Fruit fly (Drosophila melanogaster) whole organism, embryonic: Measurements from ENCODE around the gene CG4438.

ENCODE experiments used
- Atf-2 ChIP-seq: fragments of 200-800 bp; sonication (Bioruptor generic); optimal IDR thresholded peaks from 2 replicates; lab custom pipeline; 2016; ENCODE audit warnings: missing biosample characterization, missing genetic modification characterization
- Bgb ChIP-seq: fragments of 200-800 bp; sonication (Bioruptor generic); IDR thresholded peaks from 2 replicates; pipeline ENCODE4 v1.3.6; 2022; ENCODE audit warnings: missing biosample characterization, missing genetic modification characterization; ENCODE audit not compliant: partially characterized antibody
- CG10654 ChIP-seq: fragments of 200-800 bp; sonication (Bioruptor generic); optimal IDR thresholded peaks from 2 replicates; lab custom pipeline; 2016; ENCODE audit warnings: missing biosample characterization, missing genetic modification characterization
- CG11560 ChIP-seq: fragments of 200-800 bp; sonication (Bioruptor generic); IDR thresholded peaks from 3 replicates; pipeline ENCODE4 v1.3.6; 2022; ENCODE audit warnings: missing biosample characterization, missing genetic modification characterization
- CG11696 ChIP-seq: fragments of 200-800 bp; sonication (Bioruptor generic); IDR thresholded peaks from 2 replicates; pipeline ENCODE4 v1.3.6; 2022; ENCODE audit warnings: missing biosample characterization, missing genetic modification characterization
- CG13775 ChIP-seq: fragments of 200-800 bp; sonication (Bioruptor generic); optimal IDR thresholded peaks from 3 replicates; lab custom pipeline; 2017; ENCODE audit warnings: missing biosample characterization, mild to moderate bottlenecking, missing genetic modification characterization
- CG14710 ChIP-seq: fragments of 200-800 bp; sonication (Bioruptor generic); optimal IDR thresholded peaks from 3 replicates; lab custom pipeline; 2019; ENCODE audit warnings: missing biosample characterization, mild to moderate bottlenecking, missing genetic modification characterization, moderate library complexity
- CG15696 ChIP-seq: fragments of 200-800 bp; sonication (Bioruptor generic); optimal IDR thresholded peaks from 2 replicates; lab custom pipeline; 2019; ENCODE audit warnings: missing biosample characterization, mild to moderate bottlenecking, missing genetic modification characterization, moderate library complexity
- CG18262 ChIP-seq: fragments of 200-800 bp; optimal IDR thresholded peaks from 3 replicates; lab custom pipeline; 2019; ENCODE audit warnings: missing biosample characterization, mild to moderate bottlenecking, missing genetic modification characterization, moderate library complexity
- CG2678 ChIP-seq: fragments of 200-800 bp; sonication (Bioruptor generic); optimal IDR thresholded peaks from 3 replicates; lab custom pipeline; 2019; ENCODE audit warnings: missing biosample characterization, mild to moderate bottlenecking, missing genetic modification characterization, moderate library complexity
- CG3726 ChIP-seq: fragments of 200-800 bp; sonication (Bioruptor generic); IDR thresholded peaks from 3 replicates; pipeline ENCODE4, ENCODE4 v1.3.6; 2022; ENCODE audit warnings: missing biosample characterization, missing genetic modification characterization
- CG4282 ChIP-seq: fragments of 200-800 bp; sonication (Bioruptor generic); optimal IDR thresholded peaks from 2 replicates; lab custom pipeline; 2016; ENCODE audit warnings: missing biosample characterization, missing genetic modification characterization
- CG5245 ChIP-seq: fragments of 200-800 bp; sonication (Bioruptor generic); optimal IDR thresholded peaks from 3 replicates; lab custom pipeline; 2016; ENCODE audit warnings: missing biosample characterization, missing genetic modification characterization
- CG6175 ChIP-seq: fragments of 200-800 bp; sonication (Bioruptor generic); IDR thresholded peaks from 3 replicates; pipeline ENCODE4 v1.3.6; 2022; ENCODE audit warnings: missing biosample characterization, missing genetic modification characterization
- CG6765 ChIP-seq: fragments of 200-800 bp; sonication (Bioruptor generic); optimal IDR thresholded peaks from 3 replicates; lab custom pipeline; 2017; ENCODE audit warnings: missing biosample characterization, mild to moderate bottlenecking, missing genetic modification characterization
- CG6791 ChIP-seq: fragments of 200-800 bp; sonication (Bioruptor generic); IDR thresholded peaks from 3 replicates; pipeline ENCODE4 v1.3.6; 2022; ENCODE audit warnings: missing biosample characterization, missing genetic modification characterization; ENCODE audit not compliant: partially characterized antibody
- Dip3 ChIP-seq: fragments of 200-800 bp; sonication (Bioruptor generic); optimal IDR thresholded peaks from 3 replicates; lab custom pipeline; 2016; ENCODE audit warnings: missing biosample characterization, missing genetic modification characterization
- Ets97D ChIP-seq: fragments of 200-800 bp; sonication (Bioruptor generic); optimal IDR thresholded peaks from 3 replicates; lab custom pipeline; 2016; ENCODE audit warnings: missing biosample characterization, missing genetic modification characterization
- GATAe ChIP-seq: fragments of 200-800 bp; sonication (Bioruptor generic); conservative IDR thresholded peaks from 2 replicates; pipeline ENCODE4 v1.3.6; 2022; ENCODE audit warnings: missing biosample characterization, missing genetic modification characterization
- H15 ChIP-seq: fragments of 200-800 bp; sonication (Bioruptor generic); IDR thresholded peaks from 3 replicates; pipeline ENCODE4 v1.3.6; 2022; ENCODE audit warnings: missing biosample characterization, missing genetic modification characterization
- MTF-1 ChIP-seq: fragments of 200-800 bp; sonication (Bioruptor generic); optimal IDR thresholded peaks from 2 replicates; lab custom pipeline; 2018; ENCODE audit warnings: missing biosample characterization, mild to moderate bottlenecking, missing genetic modification characterization, borderline replicate concordance
- Med ChIP-seq: fragments of 200-800 bp; sonication (Bioruptor generic); peaks from one replicate; lab custom pipeline; 2016; ENCODE audit warnings: missing biosample characterization, missing genetic modification characterization, mild to moderate bottlenecking, inconsistent platforms, moderate library complexity
- NC2β ChIP-seq: fragments of 200-800 bp; sonication (Bioruptor generic); optimal IDR thresholded peaks from 2 replicates; lab custom pipeline; 2016; ENCODE audit warnings: missing biosample characterization, missing genetic modification characterization
- Oaz ChIP-seq: fragments of 200-800 bp; sonication (Bioruptor generic); IDR thresholded peaks from 2 replicates; pipeline ENCODE4 v1.3.6; 2022; ENCODE audit warnings: missing biosample characterization, missing genetic modification characterization
- Sox102F ChIP-seq: fragments of 200-800 bp; sonication (Bioruptor generic); optimal IDR thresholded peaks from 2 replicates; lab custom pipeline; 2018; ENCODE audit warnings: missing biosample characterization, mild to moderate bottlenecking, missing genetic modification characterization, moderate library complexity
- Taf1 ChIP-seq: fragments of 200-800 bp; sonication (Bioruptor generic); IDR thresholded peaks from 2 replicates; pipeline ENCODE4 v1.3.6; 2022; ENCODE audit warnings: missing biosample characterization, missing genetic modification characterization
- Vsx1 ChIP-seq: fragments of 200-800 bp; sonication (Bioruptor generic); optimal IDR thresholded peaks from 2 replicates; lab custom pipeline; 2017; ENCODE audit warnings: missing biosample characterization, mild to moderate bottlenecking, missing genetic modification characterization, missing genetic modification reagents
- Xrp1 ChIP-seq: fragments of 200-800 bp; sonication (Bioruptor generic); IDR thresholded peaks from 2 replicates; pipeline ENCODE4 v1.3.6; 2022; ENCODE audit warnings: missing biosample characterization, missing genetic modification characterization
- abd-A ChIP-seq: fragments of 200-800 bp; sonication (Bioruptor generic); optimal IDR thresholded peaks from 3 replicates; lab custom pipeline; 2019; ENCODE audit warnings: missing biosample characterization, mild to moderate bottlenecking, missing genetic modification characterization, moderate library complexity
- bigmax ChIP-seq: fragments of 200-800 bp; sonication (Bioruptor generic); optimal IDR thresholded peaks from 2 replicates; lab custom pipeline; 2018; ENCODE audit warnings: missing biosample characterization, mild to moderate bottlenecking, missing genetic modification characterization
- cg ChIP-seq: fragments of 200-800 bp; sonication (Bioruptor generic); optimal IDR thresholded peaks from 3 replicates; lab custom pipeline; 2019; ENCODE audit warnings: missing biosample characterization, mild to moderate bottlenecking, missing genetic modification characterization, moderate library complexity
- cwo ChIP-seq: fragments of 200-800 bp; sonication (Bioruptor generic); optimal IDR thresholded peaks from 3 replicates; lab custom pipeline; 2017; ENCODE audit warnings: missing biosample characterization, missing genetic modification characterization, mild to moderate bottlenecking, moderate library complexity, missing genetic modification reagents
- dimm ChIP-seq: fragments of 200-800 bp; sonication (Bioruptor generic); IDR thresholded peaks from 2 replicates; pipeline ENCODE4 v1.3.6; 2022; ENCODE audit warnings: missing biosample characterization, missing genetic modification characterization
- ems ChIP-seq: fragments of 200-800 bp; sonication (Bioruptor generic); optimal IDR thresholded peaks from 3 replicates; lab custom pipeline; 2016; ENCODE audit warnings: missing biosample characterization, missing genetic modification characterization
- gfzf ChIP-seq: fragments of 200-800 bp; sonication (Bioruptor generic); optimal IDR thresholded peaks from 2 replicates; lab custom pipeline; 2016; ENCODE audit warnings: missing biosample characterization, mild to moderate bottlenecking, missing genetic modification characterization, moderate library complexity
- gsb-n ChIP-seq: fragments of 200-800 bp; sonication (Bioruptor generic); optimal IDR thresholded peaks from 3 replicates; lab custom pipeline; 2018; ENCODE audit warnings: missing biosample characterization, mild to moderate bottlenecking, missing genetic modification characterization
- gt ChIP-seq: fragments of 200-800 bp; sonication (Bioruptor generic); IDR thresholded peaks from 2 replicates; pipeline ENCODE4 v1.3.6; 2022; ENCODE audit warnings: missing biosample characterization, missing genetic modification characterization
- kay ChIP-seq: fragments of 200-800 bp; sonication (Bioruptor generic); optimal IDR thresholded peaks from 2 replicates; lab custom pipeline; 2016; ENCODE audit warnings: missing biosample characterization, missing genetic modification characterization
- lab ChIP-seq: fragments of 200-800 bp; sonication (Bioruptor generic); optimal IDR thresholded peaks from 3 replicates; lab custom pipeline; 2017; ENCODE audit warnings: missing biosample characterization, missing genetic modification characterization, mild to moderate bottlenecking, moderate library complexity, missing genetic modification reagents
- lola ChIP-seq, 3 experiments: fragments of >200 bp in 2 of 3; fragments of 200-800 bp in 1 of 3; sonication (Bioruptor generic) in 1 of 3; optimal IDR thresholded peaks; 2 replicates each; lab custom pipeline; 2017 to 2019; ENCODE audit warnings: missing biosample characterization in 3 of 3, missing genetic modification characterization in 3 of 3, mild to moderate bottlenecking in 1 of 3, moderate library complexity in 1 of 3
- lov ChIP-seq, 2 experiments: fragments of 200-800 bp in 1 of 2; fragments of >200 bp in 1 of 2; sonication (Bioruptor generic) in 1 of 2; IDR thresholded peaks in 1 of 2; optimal IDR thresholded peaks in 1 of 2; 2 replicates in 1 of 2; 3 replicates in 1 of 2; pipeline versions ENCODE4 v1.3.6 to Lab custom; 2017 to 2022; ENCODE audit warnings: missing biosample characterization in 1 of 2, missing genetic modification characterization in 1 of 2
- otp ChIP-seq: fragments of 200-800 bp; sonication (Bioruptor generic); IDR thresholded peaks from 3 replicates; pipeline ENCODE4, ENCODE4 v1.3.6; 2022; ENCODE audit warnings: missing biosample characterization, missing genetic modification characterization
- psq ChIP-seq: fragments of 200-800 bp; sonication (Bioruptor generic); optimal IDR thresholded peaks from 2 replicates; lab custom pipeline; 2017; ENCODE audit warnings: missing biosample characterization, missing genetic modification characterization
- pzg ChIP-seq: fragments of 200-800 bp; sonication (Bioruptor generic); optimal IDR thresholded peaks from 3 replicates; lab custom pipeline; 2018; ENCODE audit warnings: missing biosample characterization, mild to moderate bottlenecking, missing genetic modification characterization, moderate library complexity
- row ChIP-seq: fragments of 200-800 bp; sonication (Bioruptor generic); IDR thresholded peaks from 3 replicates; pipeline ENCODE4 v1.3.6; 2022; ENCODE audit warnings: missing biosample characterization, missing genetic modification characterization
- sr ChIP-seq: fragments of 200-800 bp; sonication (Bioruptor generic); IDR thresholded peaks from 3 replicates; pipeline ENCODE4 v1.3.6; 2022; ENCODE audit warnings: missing biosample characterization, missing genetic modification characterization
- tna ChIP-seq: fragments of 200-800 bp; sonication (Bioruptor generic); IDR thresholded peaks from 2 replicates; pipeline ENCODE4 v1.3.6; 2022; ENCODE audit warnings: missing biosample characterization, missing genetic modification characterization; ENCODE audit not compliant: partially characterized antibody
- zen ChIP-seq: fragments of 200-800 bp; sonication (Bioruptor generic); optimal IDR thresholded peaks from 3 replicates; lab custom pipeline; 2018; ENCODE audit warnings: missing biosample characterization, mild to moderate bottlenecking, missing genetic modification characterization, moderate library complexity

The CG4438 gene

dm6 chr2L:9430992-9431602, 33.3 kb upstream of the CG4438 start, which contains the start of the genes FucTB and scat (continued):
- TF ChIP-seq Sox102F (GFP tag; lab: Kevin White, UChicago) (peak; percentile 95), bigmax (GFP tag; lab: Kevin White, UChicago) (no peak), GATAe (GFP tag; lab: Robert Waterston, UW) (peak; percentile 67), row (GFP tag; lab: Robert Waterston, UW) (peak; percentile 94), CG11560 (tag; lab: Robert Waterston, UW) (peak; percentile 84), abd-A (no peak), lola (GFP tag; optimal IDR thresholded peaks at IDR 0.05; lab: Kevin White, UChicago) (peak in 1 of 3 experiments; percentile 98), Ets97D (GFP tag; lab: Kevin White, UChicago) (peak; percentile 52), Oaz (peak; percentile 82), psq (GFP tag; lab: Kevin White, UChicago) (peak; percentile 86), kay (GFP tag; lab: Kevin White, UChicago) (peak; percentile 76), CG2678 (peak; percentile 93), MTF-1 (GFP tag; lab: Kevin White, UChicago) (peak; percentile 6), gfzf (GFP tag; lab: Kevin White, UChicago) (no peak), Bgb (peak; percentile 47), gsb-n (tag; lab: Kevin White, UChicago) (peak; percentile 91), CG15696 (tag; lab: Kevin White, UChicago) (peak; percentile 97), CG10654 (peak; percentile 86), CG5245 (peak; percentile 79), CG11696 (peak; percentile 67; the same call in 1 of the 2 replicates), cg (GFP tag; lab: Kevin White, UChicago) (no peak), CG3726 (GFP tag; lab: Robert Waterston, UW) (peak; percentile 84), dimm (peak; percentile 81), Med (peak; percentile 85), Atf-2 (GFP tag; lab: Kevin White, UChicago) (peak; percentile 29), ems (GFP tag; lab: Kevin White, UChicago) (peak; percentile 42), zen (tag; lab: Kevin White, UChicago) (peak; percentile 96), CG6765 (GFP tag; lab: Kevin White, UChicago) (peak; percentile 77), cwo (GFP tag; lab: Kevin White, UChicago) (peak; percentile 72), Taf1 (peak; percentile 70), CG18262 (tag; lab: Kevin White, UChicago) (peak; percentile 94), tna (GFP tag; lab: Robert Waterston, UW) (no peak), CG6175 (peak; percentile 79), CG14710 (tag; lab: Kevin White, UChicago) (peak; percentile 95), Vsx1 (GFP tag; lab: Kevin White, UChicago) (peak; percentile 70), sr (GFP tag; lab: Robert Waterston, UW) (peak; percentile 53; the same call in 2 of the 3 replicates), CG4282 (GFP tag; lab: Kevin White, UChicago) (peak; percentile 44), gt (GFP tag; lab: Robert Waterston, UW) (peak; percentile 89), CG6791 (no peak), Dip3 (GFP tag; lab: Kevin White, UChicago) (peak; percentile 71), lab (GFP tag; lab: Kevin White, UChicago) (peak; percentile 89), otp (peak; percentile 71; the same call in 1 of the 3 replicates), CG13775 (peak; percentile 98), pzg (GFP tag; lab: Kevin White, UChicago) (peak; percentile 22), H15 (GFP tag; lab: Robert Waterston, UW) (peak; percentile 91; the same call in 2 of the 3 replicates), lov (optimal IDR thresholded peaks at IDR 0.05; lab: Kevin White, UChicago) (no peak), lov (GFP tag; IDR thresholded peaks at IDR 0.05; lab: Robert Waterston, UW) (peak; percentile 65; the same call in 1 of the 3 replicates), Xrp1 (GFP tag; lab: Robert Waterston, UW) (peak; percentile 96), NC2β (GFP tag; lab: Kevin White, UChicago) (peak; percentile 10)
